Worm (Caenorhabditis elegans): ENCODE measurements around the gene F09F7.5.

DNA sequence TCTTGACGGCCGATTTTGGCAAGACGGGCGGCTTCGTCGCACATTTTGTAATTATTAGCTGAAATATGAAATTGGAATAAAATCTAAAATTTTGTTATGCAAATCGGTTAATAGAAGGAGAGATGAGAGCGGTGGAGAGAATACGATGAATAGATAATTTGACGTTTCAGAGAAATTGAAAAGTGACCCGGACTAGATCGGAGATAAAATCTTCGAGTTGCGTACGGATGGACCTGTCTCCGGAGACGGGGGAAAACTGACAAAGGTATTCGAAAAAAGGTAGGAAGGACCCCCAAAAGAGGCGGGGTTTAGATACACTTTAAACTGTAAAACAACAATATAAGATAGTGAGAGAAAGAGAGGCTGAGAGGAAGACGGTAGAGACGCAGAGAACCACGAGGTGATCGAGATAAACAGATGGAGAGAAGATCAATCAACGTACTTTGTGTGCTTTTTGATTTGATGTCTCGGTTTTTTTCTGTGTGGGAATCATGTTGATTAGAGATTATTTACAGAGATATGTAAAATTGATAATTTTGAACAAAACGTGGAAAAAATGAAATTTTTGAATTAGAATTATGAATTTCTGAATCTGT lies 5.4 kb downstream of the F09F7.5 start, which contains the start of gene F09F7.6:
- TF ChIP-seq ztf-4 (tag; optimal IDR thresholded peaks at IDR 0.05) (no peak), nhr-12 (tag; optimal IDR thresholded peaks at IDR 0.05) (no peak), nhr-25 (tag; optimal IDR thresholded peaks at IDR 0.05) (peak; percentile 75), ceh-16 (tag; optimal IDR thresholded peaks at IDR 0.05) (no peak), nhr-67 (tag; optimal IDR thresholded peaks at IDR 0.05) (no peak), pqm-1 (tag; optimal IDR thresholded peaks at IDR 0.05) (peak; percentile 92), nhr-23 (tag; optimal IDR thresholded peaks at IDR 0.05) (peak; percentile 58), fos-1 (tag; optimal IDR thresholded peaks at IDR 0.05) (no peak), jun-1 (tag; optimal IDR thresholded peaks at IDR 0.05) (peak; percentile 44), ztf-11 (tag; optimal IDR thresholded peaks at IDR 0.05) (no peak)

Measured in whole organism, L3 larva.